Worm (Caenorhabditis elegans) whole organism, young adult: Measurements from ENCODE around the gene abcf-3.
A peak's percentile ranks its signal among the peaks of the same experiment; 100 is the strongest.

Experiments
- B0019.2 ChIP-seq: fragments of 200-800 bp; sonication (Bioruptor generic); conservative IDR thresholded peaks from 2 replicates; pipeline ENCODE4 v1.3.6; 2022; ENCODE audit warnings: missing genetic modification reagents, missing genetic modification characterization, missing compliant biosample characterization
- F39B2.1 ChIP-seq: fragments of 200-800 bp; sonication (Bioruptor generic); IDR thresholded peaks from 2 replicates; pipeline ENCODE4 v1.3.6; 2022; ENCODE audit warnings: missing genetic modification reagents, missing genetic modification characterization, missing compliant biosample characterization
- F49E8.2 ChIP-seq: sonication (generic microtip); optimal IDR thresholded peaks from 3 replicates; lab custom pipeline; 2017; ENCODE audit warnings: missing genetic modification characterization, mild to moderate bottlenecking, missing compliant biosample characterization, antibody characterized with exemption, moderate library complexity; ENCODE audit not compliant: insufficient read depth
- F52B5.7 ChIP-seq: sonication (generic microtip); optimal IDR thresholded peaks from 2 replicates; lab custom pipeline; 2016; ENCODE audit warnings: mild to moderate bottlenecking, missing genetic modification characterization, missing compliant biosample characterization
- T07F8.4 ChIP-seq: sonication (generic microtip); optimal IDR thresholded peaks from 2 replicates; lab custom pipeline; 2016; ENCODE audit warnings: mild to moderate bottlenecking, missing genetic modification characterization, moderate library complexity, missing compliant biosample characterization
- Y53G8AR.9 ChIP-seq: fragments of 200-800 bp; sonication (Bioruptor generic); conservative IDR thresholded peaks from 2 replicates; pipeline ENCODE4 v1.3.6; 2022; ENCODE audit warnings: missing genetic modification reagents, missing genetic modification characterization, missing compliant biosample characterization
- Y79H2A.3 ChIP-seq: fragments of 200-800 bp; sonication (Bioruptor generic); conservative IDR thresholded peaks from 2 replicates; pipeline ENCODE4 v1.3.6; 2022; ENCODE audit warnings: missing genetic modification reagents, missing genetic modification characterization, missing compliant biosample characterization
- Y95B8A.8 ChIP-seq: fragments of 200-800 bp; sonication (Bioruptor generic); IDR thresholded peaks from 2 replicates; pipeline ENCODE4 v1.3.6; 2022; ENCODE audit warnings: missing genetic modification reagents, missing genetic modification characterization, missing compliant biosample characterization
- ZK185.1 ChIP-seq: sonication (generic microtip); optimal IDR thresholded peaks from 2 replicates; lab custom pipeline; 2016; ENCODE audit warnings: mild to moderate bottlenecking, missing genetic modification characterization, missing compliant biosample characterization; ENCODE audit not compliant: poor library complexity, severe bottlenecking
- akir-1 ChIP-seq: fragments of 200-800 bp; sonication (Bioruptor generic); optimal IDR thresholded peaks from 2 replicates; lab custom pipeline; 2018; ENCODE audit warnings: mild to moderate bottlenecking, missing genetic modification characterization, moderate library complexity, missing compliant biosample characterization
- aptf-3 ChIP-seq: fragments of 200-800 bp; sonication (Bioruptor generic); IDR thresholded peaks from 2 replicates; pipeline ENCODE4 v1.3.6; 2022; ENCODE audit warnings: missing genetic modification characterization, missing compliant biosample characterization
- attf-3 ChIP-seq: fragments of 200-800 bp; sonication (Bioruptor generic); conservative IDR thresholded peaks from 2 replicates; pipeline ENCODE4 v1.3.6; 2022; ENCODE audit warnings: missing genetic modification reagents, missing genetic modification characterization, missing compliant biosample characterization
- ccch-3 ChIP-seq: fragments of 200-800 bp; sonication (Bioruptor generic); optimal IDR thresholded peaks from 2 replicates; lab custom pipeline; 2018; ENCODE audit warnings: mild to moderate bottlenecking, missing genetic modification characterization, missing compliant biosample characterization
- cebp-1 ChIP-seq, 2 experiments: fragments of 200-800 bp in 1 of 2; sonication (Bioruptor generic) in 1 of 2; sonication (generic microtip) in 1 of 2; IDR thresholded peaks in 1 of 2; optimal IDR thresholded peaks in 1 of 2; 2 replicates each; pipeline versions ENCODE4 v1.3.6 to Lab custom; 2017 to 2022; ENCODE audit warnings: missing compliant biosample characterization in 2 of 2, missing genetic modification characterization in 2 of 2, mild to moderate bottlenecking in 1 of 2, missing genetic modification reagents in 1 of 2, moderate library complexity in 1 of 2
- cebp-2 ChIP-seq: fragments of 200-800 bp; sonication (Bioruptor generic); IDR thresholded peaks from 2 replicates; pipeline ENCODE4 v1.3.6; 2022; ENCODE audit warnings: missing genetic modification characterization, missing compliant biosample characterization
- ceh-58 ChIP-seq: fragments of 200-800 bp; sonication (Bioruptor generic); IDR thresholded peaks from 2 replicates; pipeline ENCODE4 v1.3.6; 2022; ENCODE audit warnings: missing genetic modification characterization, missing compliant biosample characterization
- ceh-79 ChIP-seq: sonication (generic microtip); optimal IDR thresholded peaks from 2 replicates; lab custom pipeline; 2017; ENCODE audit warnings: mild to moderate bottlenecking, missing genetic modification characterization, missing compliant biosample characterization
- dox-1 ChIP-seq: fragments of 200-800 bp; sonication (Bioruptor generic); IDR thresholded peaks from 2 replicates; pipeline ENCODE4 v1.3.6; 2022; ENCODE audit warnings: missing genetic modification reagents, missing genetic modification characterization, missing compliant biosample characterization
- dpff-1 ChIP-seq: sonication (generic microtip); optimal IDR thresholded peaks from 2 replicates; lab custom pipeline; 2017; ENCODE audit warnings: mild to moderate bottlenecking, missing genetic modification characterization, missing compliant biosample characterization
- dpl-1 ChIP-seq: fragments of 150-350 bp; optimal IDR thresholded peaks from 2 replicates; lab custom pipeline; 2014; ENCODE audit warnings: missing biosample characterization, missing genetic modification reagents, missing genetic modification characterization
- efl-1 ChIP-seq: fragments of 150-350 bp; optimal IDR thresholded peaks from 2 replicates; lab custom pipeline; 2014; ENCODE audit warnings: missing biosample characterization, missing genetic modification reagents, missing genetic modification characterization
- egl-44 ChIP-seq: fragments of 200-800 bp; sonication (Bioruptor generic); IDR thresholded peaks from 2 replicates; pipeline ENCODE4 v1.3.6; 2022; ENCODE audit warnings: missing genetic modification reagents, missing genetic modification characterization, missing compliant biosample characterization
- ekl-4 ChIP-seq: fragments of 200-800 bp; sonication (Bioruptor generic); IDR thresholded peaks from 2 replicates; pipeline ENCODE4 v1.3.6; 2022; ENCODE audit warnings: missing genetic modification reagents, missing genetic modification characterization, missing compliant biosample characterization
- ets-4 ChIP-seq: fragments of 200-800 bp; sonication (Bioruptor generic); optimal IDR thresholded peaks from 2 replicates; lab custom pipeline; 2018; ENCODE audit warnings: mild to moderate bottlenecking, missing genetic modification characterization, missing compliant biosample characterization
- him-1 ChIP-seq: sonication (generic microtip); optimal IDR thresholded peaks from 2 replicates; lab custom pipeline; 2016; ENCODE audit warnings: missing genotype, missing genetic modification reagents, missing genetic modification characterization, missing compliant biosample characterization
- hlh-12 ChIP-seq: sonication (generic microtip); optimal IDR thresholded peaks from 2 replicates; lab custom pipeline; 2016; ENCODE audit warnings: missing genetic modification characterization, missing compliant biosample characterization
- hsf-1 ChIP-seq: fragments of 200-800 bp; sonication (Bioruptor generic); IDR thresholded peaks from 2 replicates; pipeline ENCODE4 v1.3.6; 2022; ENCODE audit warnings: missing genetic modification reagents, missing genetic modification characterization, missing compliant biosample characterization
- lin-35 ChIP-seq, 3 experiments: fragments of 150-350 bp in 2 of 3; sonication (generic microtip) in 1 of 3; optimal IDR thresholded peaks; 2 replicates each; lab custom pipeline; 2014 to 2018; ENCODE audit warnings: missing biosample characterization in 3 of 3, missing genetic modification characterization in 3 of 3, missing genetic modification reagents in 3 of 3
- lin-40 ChIP-seq: sonication (generic microtip); optimal IDR thresholded peaks from 2 replicates; lab custom pipeline; 2016; ENCODE audit warnings: missing genetic modification characterization, mild to moderate bottlenecking, missing compliant biosample characterization, missing genotype, missing genetic modification reagents
- madf-10 ChIP-seq: sonication (generic microtip); optimal IDR thresholded peaks from 2 replicates; lab custom pipeline; 2016; ENCODE audit warnings: mild to moderate bottlenecking, missing genetic modification characterization, missing compliant biosample characterization
- mel-28 ChIP-seq: sonication (generic microtip); optimal IDR thresholded peaks from 2 replicates; lab custom pipeline; 2016; ENCODE audit warnings: borderline replicate concordance, mild to moderate bottlenecking, missing genetic modification characterization, missing compliant biosample characterization
- mxl-1 ChIP-seq: sonication (generic microtip); optimal IDR thresholded peaks from 2 replicates; lab custom pipeline; 2016; ENCODE audit warnings: missing genetic modification characterization, missing compliant biosample characterization
- nhr-120 ChIP-seq: fragments of 200-800 bp; sonication (Bioruptor generic); IDR thresholded peaks from 2 replicates; pipeline ENCODE4 v1.3.6; 2022; ENCODE audit warnings: missing genetic modification characterization, missing compliant biosample characterization
- nhr-179 ChIP-seq: sonication (generic microtip); optimal IDR thresholded peaks from 2 replicates; lab custom pipeline; 2016; ENCODE audit warnings: mild to moderate bottlenecking, missing genetic modification characterization, missing compliant biosample characterization
- nhr-27 ChIP-seq: fragments of 200-800 bp; sonication (Bioruptor generic); optimal IDR thresholded peaks from 2 replicates; lab custom pipeline; 2018; ENCODE audit warnings: mild to moderate bottlenecking, missing genetic modification characterization, moderate library complexity, missing compliant biosample characterization
- nhr-90 ChIP-seq: sonication (generic microtip); optimal IDR thresholded peaks from 2 replicates; lab custom pipeline; 2016; ENCODE audit warnings: missing genotype, mild to moderate bottlenecking, missing genetic modification characterization, missing compliant biosample characterization
- pbrm-1 ChIP-seq: fragments of 200-800 bp; sonication (Bioruptor generic); IDR thresholded peaks from 2 replicates; pipeline ENCODE4 v1.3.6; 2022; ENCODE audit warnings: missing genetic modification reagents, missing genetic modification characterization, missing compliant biosample characterization
- pha-4 ChIP-seq: fragments of 150-350 bp; sonication (generic microtip); optimal IDR thresholded peaks from 2 replicates; lab custom pipeline; 2014; ENCODE audit warnings: missing biosample characterization, missing genetic modification reagents, missing genetic modification characterization
- repo-1 ChIP-seq: sonication (generic microtip); optimal IDR thresholded peaks from 2 replicates; lab custom pipeline; 2017; ENCODE audit warnings: mild to moderate bottlenecking, missing genetic modification characterization, missing compliant biosample characterization
- snpc-3.4 ChIP-seq: sonication (generic microtip); optimal IDR thresholded peaks from 2 replicates; lab custom pipeline; 2017; ENCODE audit warnings: missing genetic modification characterization, mild to moderate bottlenecking, missing compliant biosample characterization, antibody characterized with exemption, moderate library complexity, missing genotype, missing genetic modification reagents
- somi-1 ChIP-seq: fragments of 200-800 bp; sonication (Bioruptor generic); optimal IDR thresholded peaks from 2 replicates; lab custom pipeline; 2018; ENCODE audit warnings: mild to moderate bottlenecking, missing genetic modification characterization, missing compliant biosample characterization
- tbp1 ChIP-seq: fragments of 200-800 bp; sonication (Bioruptor generic); optimal IDR thresholded peaks from 2 replicates; lab custom pipeline; 2018; ENCODE audit warnings: mild to moderate bottlenecking, missing genetic modification characterization, missing compliant biosample characterization
- xnd-1 ChIP-seq: sonication (generic microtip); optimal IDR thresholded peaks from 2 replicates; lab custom pipeline; 2016; ENCODE audit warnings: missing genotype, missing genetic modification reagents, missing genetic modification characterization, missing compliant biosample characterization

Gene abcf-3

DNA sequence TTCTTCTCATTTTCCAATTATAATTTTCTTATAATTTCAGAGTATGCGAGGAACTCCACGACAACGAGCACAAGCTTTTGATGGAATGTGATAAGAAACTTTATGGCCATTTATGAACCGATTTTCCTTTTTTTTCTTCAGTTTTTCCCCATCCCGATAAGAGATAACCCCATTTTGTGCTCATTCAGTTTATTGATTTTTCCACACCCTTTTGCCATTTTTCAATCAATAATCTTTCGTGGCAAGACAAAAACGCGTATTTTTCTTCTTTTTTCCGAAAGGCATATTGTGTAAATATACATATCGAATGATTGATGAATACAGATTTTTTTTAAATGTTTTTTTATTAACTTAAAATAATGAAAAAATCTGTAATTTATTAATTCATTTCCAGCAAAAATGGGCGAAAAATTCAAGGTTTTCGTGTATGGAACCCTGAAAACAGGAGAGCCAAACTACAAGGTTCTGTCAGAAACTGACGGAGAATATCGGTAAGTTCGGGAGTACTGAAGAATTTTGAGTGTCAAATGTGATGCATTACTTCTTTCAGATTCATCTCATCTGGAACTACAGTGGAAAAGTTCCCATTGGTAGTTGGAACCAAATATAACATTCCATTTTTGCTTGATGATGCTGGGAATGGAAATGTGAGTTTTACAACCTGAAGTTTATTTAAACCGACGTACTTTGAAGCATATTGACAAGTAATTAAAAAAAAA lies 8.8 kb upstream of the abcf-3 start, which contains the start of gene F42A10.9 (continued):
- TF ChIP-seq B0019.2 (GFP tag; lab: Robert Waterston, UW) (no peak), F39B2.1 (GFP tag; lab: Robert Waterston, UW) (no peak), mel-28 (tag; lab: Kevin White, UChicago) (no peak), cebp-2 (GFP tag; lab: Robert Waterston, UW) (no peak), Y95B8A.8 (GFP tag; lab: Robert Waterston, UW) (no peak), cebp-1 (GFP tag; IDR thresholded peaks at IDR 0.05; lab: Robert Waterston, UW) (no peak), cebp-1 (tag; optimal IDR thresholded peaks at IDR 0.05; lab: Kevin White, UChicago) (peak; percentile 59), aptf-3 (GFP tag; lab: Robert Waterston, UW) (no peak), madf-10 (tag; lab: Kevin White, UChicago) (no peak), hsf-1 (GFP tag; lab: Robert Waterston, UW) (no peak), repo-1 (tag; lab: Kevin White, UChicago) (peak; percentile 49), xnd-1 (tag; lab: Kevin White, UChicago) (no peak), nhr-120 (GFP tag; lab: Robert Waterston, UW) (0 out of 2 replicates have a peak, but pooled peaks have one; percentile 42), ceh-79 (tag; lab: Kevin White, UChicago) (no peak), attf-3 (GFP tag; lab: Robert Waterston, UW) (no peak), ets-4 (GFP tag; lab: Kevin White, UChicago) (no peak), tbp1 (GFP tag; lab: Kevin White, UChicago) (no peak), dpff-1 (tag; lab: Kevin White, UChicago) (no peak), F49E8.2 (tag; lab: Kevin White, UChicago) (no peak), T07F8.4 (tag; lab: Kevin White, UChicago) (peak; percentile 9), Y79H2A.3 (GFP tag; lab: Robert Waterston, UW) (no peak), dox-1 (GFP tag; lab: Robert Waterston, UW) (no peak), nhr-179 (no peak), egl-44 (GFP tag; lab: Robert Waterston, UW) (no peak), somi-1 (GFP tag; lab: Kevin White, UChicago) (no peak), nhr-90 (tag; lab: Kevin White, UChicago) (no peak), pha-4 (tag; lab: Kevin White, UChicago) (no peak), hlh-12 (tag; lab: Kevin White, UChicago) (no peak), snpc-3.4 (tag; lab: Kevin White, UChicago) (no peak), ekl-4 (GFP tag; lab: Robert Waterston, UW) (peak; percentile 42; the same call in 1 of the 2 replicates), F52B5.7 (peak; percentile 55), lin-35 (GFP tag; optimal IDR thresholded peaks at IDR 0.05; lab: Kevin White, UChicago) (no peak), dpl-1 (GFP tag; lab: Kevin White, UChicago) (no peak), mxl-1 (tag; lab: Kevin White, UChicago) (no peak), nhr-27 (tag; lab: Kevin White, UChicago) (no peak), efl-1 (no peak), ccch-3 (GFP tag; lab: Kevin White, UChicago) (no peak), him-1 (tag; lab: Kevin White, UChicago) (peak; percentile 5), akir-1 (GFP tag; lab: Kevin White, UChicago) (no peak), ZK185.1 (tag; lab: Kevin White, UChicago) (peak; percentile 16), ceh-58 (GFP tag; lab: Robert Waterston, UW) (no peak), pbrm-1 (peak; percentile 38; the same call in 1 of the 2 replicates), lin-40 (peak; percentile 11), Y53G8AR.9 (GFP tag; lab: Robert Waterston, UW) (no peak)
